Fruit fly (Drosophila melanogaster): ENCODE measurements around the gene Syn.

DNA sequence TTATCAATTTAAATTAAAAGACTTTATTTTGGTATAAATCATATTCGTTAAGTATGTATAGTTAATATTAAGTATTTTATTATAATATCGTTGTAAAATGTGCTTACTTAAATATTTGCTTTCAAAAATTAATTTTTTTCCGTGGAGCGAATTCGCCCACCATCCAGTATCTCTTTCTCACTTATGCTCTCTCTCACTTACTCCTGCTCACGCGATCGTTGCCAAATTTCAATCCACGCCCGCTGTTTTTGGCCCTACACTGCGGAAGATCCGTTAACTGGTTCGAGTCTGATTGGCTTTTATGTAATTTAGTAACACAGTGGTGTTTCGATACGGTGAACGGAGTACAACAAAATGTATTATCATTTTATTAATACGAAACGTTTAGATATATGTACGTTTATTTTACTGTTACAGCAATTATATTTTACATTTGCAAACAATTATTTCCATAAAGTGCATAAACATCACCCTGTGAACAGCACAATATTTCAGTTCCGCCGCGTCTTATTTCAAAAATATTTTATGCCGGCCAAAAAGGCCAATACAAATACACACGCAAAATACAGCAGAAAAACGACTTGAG lies 75.2 kb downstream of the Syn start:
- TF ChIP-seq YL-1 (GFP tag; optimal IDR thresholded peaks at IDR 0.05) (no peak), Dek (tag; optimal IDR thresholded peaks at IDR 0.05) (peak; percentile 20), onecut (GFP tag; IDR thresholded peaks at IDR 0.05) (no peak), eyg (GFP tag; optimal IDR thresholded peaks at IDR 0.05) (peak; percentile 5), zfh1 (GFP tag; IDR thresholded peaks at IDR 0.05) (no peak), CG7271 (tag; optimal IDR thresholded peaks at IDR 0.05) (no peak)

All from whole organism, embryonic.